Fruit fly (Drosophila melanogaster) Kc167 (cell line): ENCODE data around the gene Cht7.

ENCODE experiments used
- Sin3A ChIP-seq: fragments of >200 bp; optimal IDR thresholded peaks from 2 replicates; lab custom pipeline; 2018; ENCODE audit warnings: missing external identifiers
- h ChIP-seq: fragments of >200 bp; optimal IDR thresholded peaks from 3 replicates; lab custom pipeline; 2018; ENCODE audit warnings: missing external identifiers
- insv ChIP-seq: fragments of >200 bp; optimal IDR thresholded peaks from 3 replicates; lab custom pipeline; 2018; ENCODE audit warnings: missing external identifiers
- ttk ChIP-seq: sonication (Bioruptor generic); optimal IDR thresholded peaks from 2 replicates; lab custom pipeline; 2017; ENCODE audit warnings: missing external identifiers

- TF ChIP-seq ttk (lab: Kevin White, UChicago) (no peak), h (lab: Kevin White, UChicago) (no peak), insv (lab: Kevin White, UChicago) (no peak), Sin3A (lab: Kevin White, UChicago) (no peak)
Measured at dm6 chr3L:3095590-3095989, 11.2 kb downstream of the Cht7 start.
